Worm (Caenorhabditis elegans) whole organism, L4 larva: Measurements from ENCODE around the gene trpp-6.
A peak's percentile ranks its signal among the peaks of the same experiment; 100 is the strongest.

Source experiments
- F10B5.3 ChIP-seq: sonication (generic microtip); optimal IDR thresholded peaks from 2 replicates; lab custom pipeline; 2016; ENCODE audit warnings: mild to moderate bottlenecking, missing genetic modification characterization, missing compliant biosample characterization
- F37D6.2 ChIP-seq: sonication (generic microtip); optimal IDR thresholded peaks from 2 replicates; lab custom pipeline; 2016; ENCODE audit warnings: mild to moderate bottlenecking, missing genetic modification characterization, missing compliant biosample characterization
- F49E8.2 ChIP-seq: sonication (generic microtip); optimal IDR thresholded peaks from 2 replicates; lab custom pipeline; 2016; ENCODE audit warnings: missing compliant biosample characterization, mild to moderate bottlenecking, missing genetic modification characterization, borderline replicate concordance
- R02D3.7 ChIP-seq: fragments of 150-350 bp; sonication (generic microtip); optimal IDR thresholded peaks from 3 replicates; lab custom pipeline; 2014; ENCODE audit warnings: missing biosample characterization, missing genetic modification characterization
- T26A8.4 ChIP-seq: fragments of 200-800 bp; sonication (Bioruptor generic); IDR thresholded peaks from 2 replicates; pipeline ENCODE4 v1.3.6; 2022; ENCODE audit warnings: missing genetic modification characterization, missing compliant biosample characterization
- Y105C5A.15 ChIP-seq: fragments of 200-800 bp; sonication (Bioruptor generic); IDR thresholded peaks from 2 replicates; pipeline ENCODE4 v1.3.6; 2022; ENCODE audit warnings: missing genetic modification characterization, missing compliant biosample characterization
- ZK337.2 ChIP-seq: fragments of 200-800 bp; sonication (Bioruptor generic); IDR thresholded peaks from 2 replicates; pipeline ENCODE4 v1.3.6; 2022; ENCODE audit warnings: missing genetic modification reagents, missing genetic modification characterization, missing compliant biosample characterization
- aly-2 ChIP-seq: sonication (generic microtip); optimal IDR thresholded peaks from 2 replicates; lab custom pipeline; 2018; ENCODE audit warnings: missing biosample characterization, missing genetic modification characterization
- arid-1 ChIP-seq: fragments of 200-800 bp; sonication (Bioruptor generic); conservative IDR thresholded peaks from 2 replicates; pipeline ENCODE4 v1.3.6; 2022; ENCODE audit warnings: missing genetic modification reagents, missing genetic modification characterization, missing compliant biosample characterization
- attf-4 ChIP-seq: sonication (generic microtip); optimal IDR thresholded peaks from 3 replicates; lab custom pipeline; 2017; ENCODE audit warnings: missing biosample characterization, missing genetic modification characterization
- ceh-32 ChIP-seq: sonication (generic microtip); optimal IDR thresholded peaks from 2 replicates; lab custom pipeline; 2016; ENCODE audit warnings: mild to moderate bottlenecking, missing genetic modification characterization, missing compliant biosample characterization; ENCODE audit not compliant: poor library complexity
- ctbp-1 ChIP-seq: fragments of 200-800 bp; sonication (Bioruptor generic); IDR thresholded peaks from 2 replicates; pipeline ENCODE4 v1.3.6; 2022; ENCODE audit warnings: missing genetic modification reagents, missing genetic modification characterization, missing compliant biosample characterization
- dmd-8 ChIP-seq: fragments of 200-800 bp; sonication (Bioruptor generic); IDR thresholded peaks from 2 replicates; pipeline ENCODE4 v1.3.6; 2022; ENCODE audit warnings: missing genetic modification characterization, missing compliant biosample characterization
- dmd-9 ChIP-seq: fragments of 200-800 bp; sonication (Bioruptor generic); IDR thresholded peaks from 2 replicates; pipeline ENCODE4 v1.3.6; 2022; ENCODE audit warnings: missing genetic modification reagents, missing genetic modification characterization, missing compliant biosample characterization
- gei-8 ChIP-seq: fragments of 200-800 bp; sonication (Bioruptor generic); optimal IDR thresholded peaks from 2 replicates; lab custom pipeline; 2018; ENCODE audit warnings: mild to moderate bottlenecking, missing genetic modification characterization, missing compliant biosample characterization
- hif-1 ChIP-seq, 2 experiments: sonication (generic microtip); optimal IDR thresholded peaks; 2 replicates each; lab custom pipeline; 2016 to 2017; ENCODE audit warnings: missing compliant biosample characterization in 2 of 2, missing genetic modification characterization in 2 of 2, missing genetic modification reagents in 2 of 2, missing genotype in 2 of 2, mild to moderate bottlenecking in 1 of 2
- hlh-30 ChIP-seq: sonication (generic microtip); optimal IDR thresholded peaks from 2 replicates; lab custom pipeline; 2017; ENCODE audit warnings: antibody characterized with exemption, mild to moderate bottlenecking, missing genetic modification characterization, missing compliant biosample characterization; ENCODE audit not compliant: insufficient read depth
- hmg-1.1 ChIP-seq: fragments of 200-800 bp; sonication (Bioruptor generic); IDR thresholded peaks from 2 replicates; pipeline ENCODE4 v1.3.6; 2022; ENCODE audit warnings: missing genetic modification reagents, missing genetic modification characterization, missing compliant biosample characterization
- lin-13 ChIP-seq: fragments of 150-350 bp; optimal IDR thresholded peaks from 2 replicates; lab custom pipeline; 2014; ENCODE audit warnings: missing biosample characterization, missing genetic modification reagents, missing genetic modification characterization
- lin-38 ChIP-seq: fragments of 200-800 bp; sonication (Bioruptor generic); IDR thresholded peaks from 2 replicates; pipeline ENCODE4 v1.3.6; 2022; ENCODE audit warnings: missing genetic modification reagents, missing genetic modification characterization, missing compliant biosample characterization
- lin-39 ChIP-seq: fragments of 150-350 bp; optimal IDR thresholded peaks from 2 replicates; lab custom pipeline; 2014; ENCODE audit warnings: missing biosample characterization, missing genetic modification reagents, missing genetic modification characterization
- lir-3 ChIP-seq: sonication (generic microtip); optimal IDR thresholded peaks from 2 replicates; lab custom pipeline; 2016; ENCODE audit warnings: mild to moderate bottlenecking, missing genetic modification characterization, missing compliant biosample characterization
- mdl-1 ChIP-seq, 2 experiments: fragments of 150-350 bp in 1 of 2; sonication (generic microtip) in 1 of 2; optimal IDR thresholded peaks; 2 replicates each; lab custom pipeline; 2014 to 2017; ENCODE audit warnings: missing biosample characterization in 2 of 2, missing genetic modification characterization in 2 of 2
- mes-2 ChIP-seq: sonication (generic microtip); optimal IDR thresholded peaks from 2 replicates; lab custom pipeline; 2016; ENCODE audit warnings: missing genotype, mild to moderate bottlenecking, missing genetic modification characterization, missing compliant biosample characterization; ENCODE audit not compliant: poor library complexity, severe bottlenecking
- mxl-2 ChIP-seq: fragments of 200-800 bp; sonication (Bioruptor generic); conservative IDR thresholded peaks from 2 replicates; pipeline ENCODE4 v1.3.6; 2022; ENCODE audit warnings: missing genetic modification reagents, missing genetic modification characterization, missing compliant biosample characterization
- mxl-3 ChIP-seq: fragments of 200-800 bp; sonication (Bioruptor generic); optimal IDR thresholded peaks from 2 replicates; lab custom pipeline; 2018; ENCODE audit warnings: mild to moderate bottlenecking, missing genetic modification characterization, missing compliant biosample characterization
- nhr-111 ChIP-seq: fragments of 200-800 bp; sonication (Bioruptor generic); optimal IDR thresholded peaks from 2 replicates; lab custom pipeline; 2018; ENCODE audit warnings: mild to moderate bottlenecking, missing genetic modification characterization, missing compliant biosample characterization
- nhr-28 ChIP-seq: fragments of 150-350 bp; optimal IDR thresholded peaks from 2 replicates; lab custom pipeline; 2014; ENCODE audit warnings: missing biosample characterization, missing genetic modification characterization
- nhr-41 ChIP-seq: fragments of 200-800 bp; sonication (Bioruptor generic); IDR thresholded peaks from 2 replicates; pipeline ENCODE4 v1.3.6; 2022; ENCODE audit warnings: missing genetic modification reagents, missing genetic modification characterization, missing compliant biosample characterization
- nhr-42 ChIP-seq: fragments of 200-800 bp; sonication (Bioruptor generic); IDR thresholded peaks from 2 replicates; pipeline ENCODE4 v1.3.6; 2022; ENCODE audit warnings: missing genetic modification characterization, missing compliant biosample characterization
- nhr-6 ChIP-seq: fragments of 150-350 bp; optimal IDR thresholded peaks from 2 replicates; lab custom pipeline; 2014; ENCODE audit warnings: missing biosample characterization, missing genetic modification characterization
- pha-4 ChIP-seq, 2 experiments: fragments of 150-350 bp in 1 of 2; fragments of 200-800 bp in 1 of 2; sonication (Bioruptor generic) in 1 of 2; IDR thresholded peaks in 1 of 2; optimal IDR thresholded peaks in 1 of 2; 2 replicates each; pipeline versions ENCODE4 v1.3.6 to Lab custom; 2014 to 2022; ENCODE audit warnings: missing genetic modification characterization in 2 of 2, missing genetic modification reagents in 2 of 2, missing biosample characterization in 1 of 2, missing compliant biosample characterization in 1 of 2
- php-3 ChIP-seq: fragments of 200-800 bp; sonication (Bioruptor generic); IDR thresholded peaks from 2 replicates; pipeline ENCODE4 v1.3.6; 2022; ENCODE audit warnings: missing genetic modification reagents, missing genetic modification characterization, missing compliant biosample characterization
- rbr-2 ChIP-seq: sonication (generic microtip); optimal IDR thresholded peaks from 2 replicates; lab custom pipeline; 2016; ENCODE audit warnings: missing genotype, missing genetic modification characterization, missing compliant biosample characterization
- sdz-12 ChIP-seq: fragments of 200-800 bp; sonication (Bioruptor generic); optimal IDR thresholded peaks from 2 replicates; lab custom pipeline; 2018; ENCODE audit warnings: mild to moderate bottlenecking, missing genetic modification characterization, missing compliant biosample characterization
- set-16 ChIP-seq: fragments of 200-800 bp; sonication (Bioruptor generic); IDR thresholded peaks from 2 replicates; pipeline ENCODE4 v1.3.6; 2022; ENCODE audit warnings: missing genetic modification reagents, missing genetic modification characterization, missing compliant biosample characterization
- skn-1 ChIP-seq: fragments of 150-350 bp; optimal IDR thresholded peaks from 2 replicates; lab custom pipeline; 2014; ENCODE audit warnings: missing biosample characterization, missing genetic modification characterization
- snpc-1.2 ChIP-seq: fragments of 200-800 bp; sonication (Bioruptor generic); IDR thresholded peaks from 2 replicates; pipeline ENCODE4 v1.3.6; 2022; ENCODE audit warnings: missing genetic modification reagents, missing genetic modification characterization, missing compliant biosample characterization
- tra-1 ChIP-seq: fragments of 200-800 bp; sonication (Bioruptor generic); IDR thresholded peaks from 2 replicates; pipeline ENCODE4 v1.3.6; 2022; ENCODE audit warnings: missing genetic modification reagents, missing genetic modification characterization, missing compliant biosample characterization
- unc-130 ChIP-seq: sonication (generic microtip); optimal IDR thresholded peaks from 2 replicates; lab custom pipeline; 2016; ENCODE audit warnings: missing genetic modification reagents, missing genetic modification characterization, missing compliant biosample characterization
- unc-39 ChIP-seq: sonication (generic microtip); optimal IDR thresholded peaks from 2 replicates; lab custom pipeline; 2017; ENCODE audit warnings: missing biosample characterization, missing genetic modification characterization
- vab-7 ChIP-seq: fragments of 200-800 bp; sonication (Bioruptor generic); IDR thresholded peaks from 2 replicates; pipeline ENCODE4 v1.3.6; 2022; ENCODE audit warnings: missing genetic modification reagents, missing genetic modification characterization, missing compliant biosample characterization
- zfp-2 ChIP-seq: sonication (generic microtip); optimal IDR thresholded peaks from 2 replicates; lab custom pipeline; 2016; ENCODE audit warnings: mild to moderate bottlenecking, missing genetic modification characterization, missing compliant biosample characterization
- zfp-3 ChIP-seq: fragments of 200-800 bp; sonication (Bioruptor generic); conservative IDR thresholded peaks from 2 replicates; pipeline ENCODE4 v1.3.6; 2022; ENCODE audit warnings: missing genetic modification reagents, missing genetic modification characterization, missing compliant biosample characterization
- zip-2 ChIP-seq: fragments of 150-350 bp; optimal IDR thresholded peaks from 2 replicates; lab custom pipeline; 2014; ENCODE audit warnings: missing biosample characterization, missing genetic modification characterization
- ztf-11 ChIP-seq: fragments of 150-350 bp; optimal IDR thresholded peaks from 2 replicates; lab custom pipeline; 2014; ENCODE audit warnings: missing biosample characterization, missing genetic modification characterization

Gene trpp-6

DNA sequence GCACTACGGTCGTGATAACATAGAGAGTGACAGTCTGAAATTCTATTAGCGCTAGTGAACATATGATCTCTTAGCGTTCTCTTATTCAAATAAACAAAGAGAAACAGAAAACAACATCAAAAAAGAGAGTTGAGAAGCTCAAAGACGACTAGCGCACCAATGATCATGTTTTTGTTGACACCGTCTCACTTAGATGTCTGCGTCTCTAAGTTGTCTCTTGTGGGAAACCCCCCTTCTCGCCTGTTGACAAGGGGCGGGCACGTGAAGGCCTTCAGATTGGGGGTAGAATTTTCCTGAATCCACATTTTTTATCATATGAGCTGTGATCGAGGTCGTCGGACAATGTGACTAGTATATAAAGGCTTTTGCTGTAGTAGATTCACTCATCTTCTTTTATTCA lies 28.2 kb downstream of the trpp-6 start (continued):
- TF ChIP-seq dmd-9 (GFP tag; lab: Robert Waterston, UW) (no peak), lin-38 (GFP tag; lab: Robert Waterston, UW) (0 out of 2 replicates have a peak, but pooled peaks have one; percentile 13), lir-3 (tag; lab: Kevin White, UChicago) (no peak), hlh-30 (tag; lab: Kevin White, UChicago) (peak; percentile 87), rbr-2 (tag; lab: Kevin White, UChicago) (peak; percentile 58), T26A8.4 (GFP tag; lab: Robert Waterston, UW) (no peak), nhr-28 (tag; lab: Kevin White, UChicago) (no peak), mxl-2 (GFP tag; lab: Robert Waterston, UW) (no peak), snpc-1.2 (no peak), ceh-32 (tag; lab: Kevin White, UChicago) (no peak), nhr-41 (GFP tag; lab: Robert Waterston, UW) (no peak), hmg-1.1 (GFP tag; lab: Robert Waterston, UW) (no peak), zfp-2 (tag; lab: Kevin White, UChicago) (no peak), ctbp-1 (GFP tag; lab: Robert Waterston, UW) (no peak), mxl-3 (no peak), php-3 (GFP tag; lab: Robert Waterston, UW) (no peak), set-16 (GFP tag; lab: Robert Waterston, UW) (no peak), unc-39 (tag; lab: Kevin White, UChicago) (no peak), sdz-12 (GFP tag; lab: Kevin White, UChicago) (no peak), dmd-8 (GFP tag; lab: Robert Waterston, UW) (no peak), attf-4 (tag; lab: Kevin White, UChicago) (no peak), lin-39 (no peak), mes-2 (tag; lab: Kevin White, UChicago) (no peak), pha-4 (GFP tag; IDR thresholded peaks at IDR 0.05; lab: Robert Waterston, UW) (no peak), pha-4 (tag; optimal IDR thresholded peaks at IDR 0.05; lab: Kevin White, UChicago) (peak; percentile 73), vab-7 (GFP tag; lab: Robert Waterston, UW) (0 out of 2 replicates have a peak, but pooled peaks have one; percentile 20), ZK337.2 (no peak), nhr-42 (GFP tag; lab: Robert Waterston, UW) (no peak), tra-1 (GFP tag; lab: Robert Waterston, UW) (no peak)

- no peak for TF ChIP-seq nhr-41 (GFP tag; lab: Robert Waterston, UW)
- no peak for TF ChIP-seq nhr-111 (GFP tag; lab: Kevin White, UChicago)
- no peak for TF ChIP-seq nhr-6 (tag; lab: Kevin White, UChicago)
- no peak for TF ChIP-seq arid-1 (GFP tag; lab: Robert Waterston, UW)
- peak; percentile 81 for TF ChIP-seq unc-130 (GFP tag; lab: Kevin White, UChicago)
- no peak for TF ChIP-seq zip-2
- TF ChIP-seq gei-8 (GFP tag; lab: Kevin White, UChicago), result peak; percentile 2
- TF ChIP-seq rbr-2 (tag; lab: Kevin White, UChicago), result no peak
- TF ChIP-seq Y105C5A.15, result no peak
- no peak for TF ChIP-seq R02D3.7 (tag; lab: Kevin White, UChicago)
- no peak for TF ChIP-seq skn-1 (tag; lab: Kevin White, UChicago)
- TF ChIP-seq F10B5.3 (tag; lab: Kevin White, UChicago), result no peak
- TF ChIP-seq lin-38 (GFP tag; lab: Robert Waterston, UW), result peak; percentile 46
- no peak for TF ChIP-seq hif-1 (tag; optimal IDR thresholded peaks at IDR 0.05; lab: Kevin White, UChicago)
- TF ChIP-seq lin-13, result no peak
- TF ChIP-seq pha-4 (GFP tag; IDR thresholded peaks at IDR 0.05; lab: Robert Waterston, UW), result peak; percentile 45; the same call in 1 of the 2 replicates
- no peak for TF ChIP-seq pha-4 (tag; optimal IDR thresholded peaks at IDR 0.05; lab: Kevin White, UChicago)
- peak; percentile 52 for TF ChIP-seq F49E8.2 (tag; lab: Kevin White, UChicago)
- TF ChIP-seq ztf-11, result no peak
- TF ChIP-seq mdl-1 (tag; optimal IDR thresholded peaks at IDR 0.05; lab: Kevin White, UChicago), result no peak
- no peak for TF ChIP-seq F37D6.2 (tag; lab: Kevin White, UChicago)
- no peak for TF ChIP-seq zfp-3 (GFP tag; lab: Robert Waterston, UW)
- TF ChIP-seq aly-2, result peak; percentile 59
Observed at ce11 chrV:10023062-10023536, 31.4 kb downstream of the trpp-6 start.
